Worm (Caenorhabditis elegans) whole organism, young adult: ENCODE results near the gene srh-170.

Experiments used
- B0035.1 ChIP-seq: sonication (generic microtip); optimal IDR thresholded peaks from 2 replicates; lab custom pipeline; 2016; ENCODE audit warnings: missing genetic modification characterization, mild to moderate bottlenecking, missing compliant biosample characterization, missing genotype, missing genetic modification reagents
- B0336.3 ChIP-seq: fragments of 200-800 bp; sonication (Bioruptor generic); IDR thresholded peaks from 2 replicates; pipeline ENCODE4 v1.3.6; 2022; ENCODE audit warnings: missing genetic modification characterization, missing compliant biosample characterization
- C17E4.6 ChIP-seq: fragments of 200-800 bp; sonication (Bioruptor generic); IDR thresholded peaks from 2 replicates; pipeline ENCODE4 v1.3.6; 2022; ENCODE audit warnings: missing genetic modification reagents, missing genetic modification characterization, missing compliant biosample characterization
- D2030.7 ChIP-seq: fragments of 200-800 bp; sonication (Bioruptor generic); IDR thresholded peaks from 2 replicates; pipeline ENCODE4 v1.3.6; 2022; ENCODE audit warnings: missing genetic modification reagents, missing genetic modification characterization, missing compliant biosample characterization
- F23B12.7 ChIP-seq: sonication (generic microtip); optimal IDR thresholded peaks from 2 replicates; lab custom pipeline; 2017; ENCODE audit warnings: missing genetic modification characterization, mild to moderate bottlenecking, missing compliant biosample characterization, antibody characterized with exemption, moderate library complexity; ENCODE audit not compliant: insufficient read depth
- F37B4.10 ChIP-seq: fragments of 200-800 bp; sonication (Bioruptor generic); IDR thresholded peaks from 2 replicates; pipeline ENCODE4 v1.3.6; 2022; ENCODE audit warnings: missing genetic modification characterization, missing compliant biosample characterization
- F39B2.1 ChIP-seq: fragments of 200-800 bp; sonication (Bioruptor generic); IDR thresholded peaks from 2 replicates; pipeline ENCODE4 v1.3.6; 2022; ENCODE audit warnings: missing genetic modification reagents, missing genetic modification characterization, missing compliant biosample characterization
- F52B5.7 ChIP-seq: sonication (generic microtip); optimal IDR thresholded peaks from 2 replicates; lab custom pipeline; 2016; ENCODE audit warnings: mild to moderate bottlenecking, missing genetic modification characterization, missing compliant biosample characterization
- T07F8.4 ChIP-seq: sonication (generic microtip); optimal IDR thresholded peaks from 2 replicates; lab custom pipeline; 2016; ENCODE audit warnings: mild to moderate bottlenecking, missing genetic modification characterization, moderate library complexity, missing compliant biosample characterization
- T26A5.8 ChIP-seq: sonication (generic microtip); optimal IDR thresholded peaks from 2 replicates; lab custom pipeline; 2016; ENCODE audit warnings: missing genetic modification characterization, missing compliant biosample characterization
- Y56A3A.18 ChIP-seq: fragments of 200-800 bp; sonication (Bioruptor generic); IDR thresholded peaks from 2 replicates; pipeline ENCODE4 v1.3.6; 2022; ENCODE audit warnings: missing genetic modification reagents, missing genetic modification characterization, missing compliant biosample characterization
- ama-1 ChIP-seq, 3 experiments: fragments of 150-350 bp in 1 of 3; sonication (generic microtip) in 2 of 3; optimal IDR thresholded peaks; 2 replicates each; lab custom pipeline; 2014 to 2018; ENCODE audit warnings: missing biosample characterization in 2 of 3, missing genetic modification characterization in 2 of 3, missing genetic modification reagents in 2 of 3
- aptf-3 ChIP-seq: fragments of 200-800 bp; sonication (Bioruptor generic); IDR thresholded peaks from 2 replicates; pipeline ENCODE4 v1.3.6; 2022; ENCODE audit warnings: missing genetic modification characterization, missing compliant biosample characterization
- attf-5 ChIP-seq: fragments of 200-800 bp; sonication (Bioruptor generic); optimal IDR thresholded peaks from 2 replicates; lab custom pipeline; 2018; ENCODE audit warnings: mild to moderate bottlenecking, missing genetic modification characterization, missing compliant biosample characterization
- bed-1 ChIP-seq: fragments of 200-800 bp; sonication (Bioruptor generic); IDR thresholded peaks from 2 replicates; pipeline ENCODE4 v1.3.6; 2022; ENCODE audit warnings: missing genetic modification reagents, missing genetic modification characterization, missing compliant biosample characterization
- ceh-27 ChIP-seq: fragments of 200-800 bp; sonication (Bioruptor generic); optimal IDR thresholded peaks from 2 replicates; lab custom pipeline; 2018; ENCODE audit warnings: mild to moderate bottlenecking, missing genetic modification characterization, moderate library complexity, missing compliant biosample characterization
- ceh-40 ChIP-seq: fragments of 200-800 bp; sonication (Bioruptor generic); IDR thresholded peaks from 2 replicates; pipeline ENCODE4 v1.3.6; 2022; ENCODE audit warnings: missing genetic modification characterization, missing compliant biosample characterization
- ceh-79 ChIP-seq: sonication (generic microtip); optimal IDR thresholded peaks from 2 replicates; lab custom pipeline; 2017; ENCODE audit warnings: mild to moderate bottlenecking, missing genetic modification characterization, missing compliant biosample characterization
- chd-7 ChIP-seq: sonication (generic microtip); optimal IDR thresholded peaks from 2 replicates; lab custom pipeline; 2016; ENCODE audit warnings: mild to moderate bottlenecking, missing genetic modification characterization, moderate library complexity, missing compliant biosample characterization
- die-1 ChIP-seq: sonication (generic microtip); optimal IDR thresholded peaks from 2 replicates; lab custom pipeline; 2016; ENCODE audit warnings: missing genotype, mild to moderate bottlenecking, missing genetic modification characterization, missing compliant biosample characterization
- dpff-1 ChIP-seq: sonication (generic microtip); optimal IDR thresholded peaks from 2 replicates; lab custom pipeline; 2017; ENCODE audit warnings: mild to moderate bottlenecking, missing genetic modification characterization, missing compliant biosample characterization
- egl-18 ChIP-seq: fragments of 200-800 bp; sonication (Bioruptor generic); IDR thresholded peaks from 2 replicates; pipeline ENCODE4 v1.3.6; 2022; ENCODE audit warnings: missing genetic modification reagents, missing genetic modification characterization, missing compliant biosample characterization
- egl-44 ChIP-seq: fragments of 200-800 bp; sonication (Bioruptor generic); IDR thresholded peaks from 2 replicates; pipeline ENCODE4 v1.3.6; 2022; ENCODE audit warnings: missing genetic modification reagents, missing genetic modification characterization, missing compliant biosample characterization
- ekl-4 ChIP-seq: fragments of 200-800 bp; sonication (Bioruptor generic); IDR thresholded peaks from 2 replicates; pipeline ENCODE4 v1.3.6; 2022; ENCODE audit warnings: missing genetic modification reagents, missing genetic modification characterization, missing compliant biosample characterization
- hrde-1 ChIP-seq: sonication (generic microtip); optimal IDR thresholded peaks from 2 replicates; lab custom pipeline; 2016; ENCODE audit warnings: missing genetic modification characterization, mild to moderate bottlenecking, missing compliant biosample characterization, moderate library complexity, missing genotype, missing genetic modification reagents, borderline replicate concordance
- lag-1 ChIP-seq: fragments of 200-800 bp; sonication (Bioruptor generic); IDR thresholded peaks from 2 replicates; pipeline ENCODE4 v1.3.6; 2022; ENCODE audit warnings: missing genetic modification reagents, missing genetic modification characterization, missing compliant biosample characterization
- lin-35 ChIP-seq, 3 experiments: fragments of 150-350 bp in 2 of 3; sonication (generic microtip) in 1 of 3; optimal IDR thresholded peaks; 2 replicates each; lab custom pipeline; 2014 to 2018; ENCODE audit warnings: missing biosample characterization in 3 of 3, missing genetic modification characterization in 3 of 3, missing genetic modification reagents in 3 of 3
- lin-40 ChIP-seq: sonication (generic microtip); optimal IDR thresholded peaks from 2 replicates; lab custom pipeline; 2016; ENCODE audit warnings: missing genetic modification characterization, mild to moderate bottlenecking, missing compliant biosample characterization, missing genotype, missing genetic modification reagents
- lir-1 ChIP-seq: fragments of 200-800 bp; sonication (Bioruptor generic); conservative IDR thresholded peaks from 2 replicates; pipeline ENCODE4 v1.3.6; 2022; ENCODE audit warnings: missing genetic modification reagents, missing genetic modification characterization, missing compliant biosample characterization
- lsy-27 ChIP-seq: sonication (generic microtip); optimal IDR thresholded peaks from 2 replicates; lab custom pipeline; 2017; ENCODE audit warnings: missing genetic modification characterization, mild to moderate bottlenecking, missing compliant biosample characterization, antibody characterized with exemption, missing genotype, borderline replicate concordance; ENCODE audit not compliant: insufficient read depth
- mcd-1 ChIP-seq: fragments of 200-800 bp; sonication (Bioruptor generic); IDR thresholded peaks from 2 replicates; pipeline ENCODE4 v1.3.6; 2022; ENCODE audit warnings: missing genetic modification reagents, missing genetic modification characterization, missing compliant biosample characterization
- mxl-1 ChIP-seq: sonication (generic microtip); optimal IDR thresholded peaks from 2 replicates; lab custom pipeline; 2016; ENCODE audit warnings: missing genetic modification characterization, missing compliant biosample characterization
- nfya-1 ChIP-seq: sonication (generic microtip); optimal IDR thresholded peaks from 2 replicates; lab custom pipeline; 2017; ENCODE audit warnings: antibody characterized with exemption, missing compliant biosample characterization, missing genetic modification characterization, borderline replicate concordance; ENCODE audit not compliant: insufficient read depth
- nhr-120 ChIP-seq: fragments of 200-800 bp; sonication (Bioruptor generic); IDR thresholded peaks from 2 replicates; pipeline ENCODE4 v1.3.6; 2022; ENCODE audit warnings: missing genetic modification characterization, missing compliant biosample characterization
- pbrm-1 ChIP-seq: fragments of 200-800 bp; sonication (Bioruptor generic); IDR thresholded peaks from 2 replicates; pipeline ENCODE4 v1.3.6; 2022; ENCODE audit warnings: missing genetic modification reagents, missing genetic modification characterization, missing compliant biosample characterization
- snpc-1.1 ChIP-seq: sonication (generic microtip); optimal IDR thresholded peaks from 2 replicates; lab custom pipeline; 2017; ENCODE audit warnings: missing genetic modification characterization, mild to moderate bottlenecking, missing compliant biosample characterization, antibody characterized with exemption, moderate library complexity, missing genotype, missing genetic modification reagents; ENCODE audit not compliant: insufficient read depth
- snpc-1.3 ChIP-seq: sonication (generic microtip); optimal IDR thresholded peaks from 2 replicates; lab custom pipeline; 2017; ENCODE audit warnings: missing genetic modification characterization, mild to moderate bottlenecking, missing compliant biosample characterization, antibody characterized with exemption, moderate library complexity, missing genotype, missing genetic modification reagents; ENCODE audit not compliant: insufficient read depth
- snpc-3.4 ChIP-seq: sonication (generic microtip); optimal IDR thresholded peaks from 2 replicates; lab custom pipeline; 2017; ENCODE audit warnings: missing genetic modification characterization, mild to moderate bottlenecking, missing compliant biosample characterization, antibody characterized with exemption, moderate library complexity, missing genotype, missing genetic modification reagents
- tbp1 ChIP-seq: fragments of 200-800 bp; sonication (Bioruptor generic); optimal IDR thresholded peaks from 2 replicates; lab custom pipeline; 2018; ENCODE audit warnings: mild to moderate bottlenecking, missing genetic modification characterization, missing compliant biosample characterization
- zfh-2 ChIP-seq: fragments of 200-800 bp; sonication (Bioruptor generic); conservative IDR thresholded peaks from 2 replicates; pipeline ENCODE4 v1.3.6; 2022; ENCODE audit warnings: missing genetic modification reagents, missing genetic modification characterization, missing compliant biosample characterization
- zim-3 ChIP-seq: sonication (generic microtip); optimal IDR thresholded peaks from 2 replicates; lab custom pipeline; 2017; ENCODE audit warnings: mild to moderate bottlenecking, missing genetic modification characterization, moderate library complexity, missing compliant biosample characterization
- ztf-26 ChIP-seq: sonication (generic microtip); optimal IDR thresholded peaks from 2 replicates; lab custom pipeline; 2017; ENCODE audit warnings: missing genetic modification characterization, missing compliant biosample characterization
- ztf-6 ChIP-seq: fragments of 200-800 bp; sonication (Bioruptor generic); IDR thresholded peaks from 2 replicates; pipeline ENCODE4 v1.3.6; 2022; ENCODE audit warnings: missing genetic modification reagents, missing genetic modification characterization, missing compliant biosample characterization

The srh-170 gene

ce11 chrV:15347292-15347691 is 41.4 kb downstream of the srh-170 start, which contains the start of gene C29F3.3:
TSS of gene C29F3.3 (minus strand) at chrV:15347392.
- no peak for TF ChIP-seq lir-1 (GFP tag; lab: Robert Waterston, UW)
- no peak for TF ChIP-seq snpc-1.1
- TF ChIP-seq F39B2.1 (GFP tag; lab: Robert Waterston, UW): no peak
- no peak for TF ChIP-seq hrde-1 (tag; lab: Kevin White, UChicago)
- TF ChIP-seq ceh-27 (GFP tag; lab: Kevin White, UChicago): no peak
- TF ChIP-seq F52B5.7 (tag; lab: Kevin White, UChicago): no peak
- TF ChIP-seq ztf-26: no peak
- no peak for TF ChIP-seq snpc-3.4 (tag; lab: Kevin White, UChicago)
- TF ChIP-seq lin-40 (tag; lab: Kevin White, UChicago): no peak
- no peak for TF ChIP-seq ceh-40 (GFP tag; lab: Robert Waterston, UW)
- TF ChIP-seq mxl-1 (tag; lab: Kevin White, UChicago): no peak
- no peak for TF ChIP-seq D2030.7 (GFP tag; lab: Robert Waterston, UW)
- no peak for TF ChIP-seq B0336.3
- TF ChIP-seq lag-1 (GFP tag; lab: Robert Waterston, UW): no peak
- no peak for TF ChIP-seq zim-3 (tag; lab: Kevin White, UChicago)
- TF ChIP-seq T26A5.8: no peak
- no peak for TF ChIP-seq T07F8.4

- TF ChIP-seq zfh-2 (GFP tag; lab: Robert Waterston, UW) (no peak), lsy-27 (tag; lab: Kevin White, UChicago) (no peak), snpc-1.3 (tag; lab: Kevin White, UChicago) (no peak), mxl-1 (tag; lab: Kevin White, UChicago) (no peak), aptf-3 (no peak), F37B4.10 (GFP tag; lab: Robert Waterston, UW) (no peak), nhr-120 (GFP tag; lab: Robert Waterston, UW) (0 out of 2 replicates have a peak, but pooled peaks have one; percentile 11), mcd-1 (no peak), egl-44 (GFP tag; lab: Robert Waterston, UW) (no peak)
Measured at ce11 chrV:15344481-15344880, 44.2 kb downstream of the srh-170 start, which contains the start of gene wrt-8. TSS of gene wrt-8 (minus strand) at chrV:15344581.

- no peak for TF ChIP-seq lin-35 (GFP tag; optimal IDR thresholded peaks at IDR 0.05; lab: Kevin White, UChicago)
- no peak for TF ChIP-seq ekl-4 (GFP tag; lab: Robert Waterston, UW)
- no peak for TF ChIP-seq egl-18 (GFP tag; lab: Robert Waterston, UW)
- no peak for TF ChIP-seq dpff-1 (tag; lab: Kevin White, UChicago)
Measured at ce11 chrV:15341404-15341803, 47.3 kb downstream of the srh-170 start, which contains the start of gene clec-229. TSS of gene clec-229 (minus strand) at chrV:15341504.

ce11 chrV:15339363-15339762 is 49.3 kb downstream of the srh-170 start, which contains the start of gene clec-228:
TSS of gene clec-228 (minus strand) at chrV:15339463.
- TF ChIP-seq ceh-79 (tag; lab: Kevin White, UChicago) (no peak), tbp1 (no peak), die-1 (no peak), chd-7 (no peak), ama-1 (optimal IDR thresholded peaks at IDR 0.05; lab: Kevin White, UChicago) (no peak), ama-1 (GFP tag; optimal IDR thresholded peaks at IDR 0.05; lab: Kevin White, UChicago) (no peak), mxl-1 (tag; lab: Kevin White, UChicago) (no peak), ztf-6 (GFP tag; lab: Robert Waterston, UW) (no peak), F23B12.7 (no peak), Y56A3A.18 (GFP tag; lab: Robert Waterston, UW) (no peak), nfya-1 (tag; lab: Kevin White, UChicago) (no peak), attf-5 (GFP tag; lab: Kevin White, UChicago) (no peak), C17E4.6 (GFP tag; lab: Robert Waterston, UW) (no peak), bed-1 (GFP tag; lab: Robert Waterston, UW) (no peak), pbrm-1 (GFP tag; lab: Robert Waterston, UW) (no peak), B0035.1 (tag; lab: Kevin White, UChicago) (no peak), snpc-3.4 (tag; lab: Kevin White, UChicago) (no peak)
